Worm (Caenorhabditis elegans): Measurements from ENCODE around the gene lips-10.

- TF ChIP-seq him-1 (tag; optimal IDR thresholded peaks at IDR 0.05) = no peak
- TF ChIP-seq W03F9.2 (tag; optimal IDR thresholded peaks at IDR 0.05) = no peak
Observed at ce11 chrII:8449660-8450118, 10.7 kb downstream of the lips-10 start, which contains the start of gene F22B5.4.

Measured in whole organism, L4/young adult.